Fruit fly (Drosophila melanogaster): ENCODE results near the gene Acox3.
A peak's percentile ranks its signal among the peaks of the same experiment; 100 is the strongest.

DNA sequence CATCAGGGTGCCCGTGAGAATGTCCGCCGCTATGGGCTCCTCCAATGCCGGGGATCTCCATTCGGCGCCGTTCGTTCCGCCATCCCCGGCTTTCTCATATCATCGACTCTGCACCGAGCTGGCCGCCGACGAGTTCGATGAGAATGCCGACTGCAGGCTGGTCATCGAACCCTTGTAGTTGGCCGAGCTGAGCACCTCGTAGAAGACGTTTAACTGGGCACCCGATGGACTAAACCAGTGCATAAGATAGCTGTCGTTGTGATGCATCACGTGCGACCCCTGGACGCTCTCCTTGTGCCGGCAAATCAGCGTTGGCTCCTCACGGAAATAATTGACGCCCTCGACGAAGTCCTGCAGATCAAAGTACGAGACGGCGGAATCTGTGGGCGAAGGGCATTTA is 1.6 kb upstream of the Acox3 start:
- no peak for TF ChIP-seq CG30020 (tag; optimal IDR thresholded peaks at IDR 0.05)
- no peak for TF ChIP-seq CG31388 (GFP tag; optimal IDR thresholded peaks at IDR 0.05)
- no peak for TF ChIP-seq Asciz (GFP tag; optimal IDR thresholded peaks at IDR 0.05)
- TF ChIP-seq CG3281 (GFP tag; optimal IDR thresholded peaks at IDR 0.05), result no peak
- no peak for TF ChIP-seq CkIIα-i1 (GFP tag; IDR thresholded peaks at IDR 0.05)
- TF ChIP-seq CG17328 (GFP tag; IDR thresholded peaks at IDR 0.05), result no peak
- TF ChIP-seq CG17802 (tag; optimal IDR thresholded peaks at IDR 0.05), result no peak
- no peak for TF ChIP-seq kay (GFP tag; optimal IDR thresholded peaks at IDR 0.05)
- no peak for TF ChIP-seq CG3847 (GFP tag; IDR thresholded peaks at IDR 0.05)
- TF ChIP-seq sens (GFP tag), result peak; percentile 26
- no peak for TF ChIP-seq Rx (GFP tag; IDR thresholded peaks at IDR 0.05)
- no peak for TF ChIP-seq lbe (GFP tag; optimal IDR thresholded peaks at IDR 0.05)

Measured in whole organism, embryonic.